Worm (Caenorhabditis elegans) whole organism, young adult: ENCODE results near the gene Y43F8B.7.

Experiments used
- Y53F4B.3 ChIP-seq: fragments of 200-800 bp; sonication (Bioruptor generic); IDR thresholded peaks from 2 replicates; pipeline ENCODE4 v1.3.6; 2022; ENCODE audit warnings: missing genetic modification reagents, missing genetic modification characterization, missing compliant biosample characterization
- Y67H2A.10 ChIP-seq: fragments of 200-800 bp; sonication (Bioruptor generic); conservative IDR thresholded peaks from 2 replicates; pipeline ENCODE4 v1.3.6; 2022; ENCODE audit warnings: missing genetic modification reagents, missing genetic modification characterization, missing compliant biosample characterization
- ZK185.1 ChIP-seq: sonication (generic microtip); optimal IDR thresholded peaks from 2 replicates; lab custom pipeline; 2016; ENCODE audit warnings: mild to moderate bottlenecking, missing genetic modification characterization, missing compliant biosample characterization; ENCODE audit not compliant: poor library complexity, severe bottlenecking
- ama-1 ChIP-seq, 3 experiments: fragments of 150-350 bp in 1 of 3; sonication (generic microtip) in 2 of 3; optimal IDR thresholded peaks; 2 replicates each; lab custom pipeline; 2014 to 2018; ENCODE audit warnings: missing biosample characterization in 2 of 3, missing genetic modification characterization in 2 of 3, missing genetic modification reagents in 2 of 3
- attf-3 ChIP-seq: fragments of 200-800 bp; sonication (Bioruptor generic); conservative IDR thresholded peaks from 2 replicates; pipeline ENCODE4 v1.3.6; 2022; ENCODE audit warnings: missing genetic modification reagents, missing genetic modification characterization, missing compliant biosample characterization
- ceh-91 ChIP-seq: fragments of 200-800 bp; sonication (Bioruptor generic); IDR thresholded peaks from 2 replicates; pipeline ENCODE4 v1.3.6; 2022; ENCODE audit warnings: missing genetic modification reagents, missing genetic modification characterization, missing compliant biosample characterization
- chd-7 ChIP-seq: sonication (generic microtip); optimal IDR thresholded peaks from 2 replicates; lab custom pipeline; 2016; ENCODE audit warnings: mild to moderate bottlenecking, missing genetic modification characterization, moderate library complexity, missing compliant biosample characterization
- dpl-1 ChIP-seq: fragments of 150-350 bp; optimal IDR thresholded peaks from 2 replicates; lab custom pipeline; 2014; ENCODE audit warnings: missing biosample characterization, missing genetic modification reagents, missing genetic modification characterization
- madf-3 ChIP-seq: fragments of 200-800 bp; sonication (Bioruptor generic); IDR thresholded peaks from 2 replicates; pipeline ENCODE4 v1.3.6; 2022; ENCODE audit warnings: missing genetic modification reagents, missing genetic modification characterization, missing compliant biosample characterization
- nfyb-1 ChIP-seq: fragments of 200-800 bp; sonication (Bioruptor generic); IDR thresholded peaks from 2 replicates; pipeline ENCODE4 v1.3.6; 2022; ENCODE audit warnings: missing genetic modification reagents, missing genetic modification characterization, missing compliant biosample characterization
- sdz-38 ChIP-seq: sonication (generic microtip); optimal IDR thresholded peaks from 2 replicates; lab custom pipeline; 2016; ENCODE audit warnings: missing genotype, missing genetic modification characterization, missing compliant biosample characterization
- snpc-4 ChIP-seq, 5 experiments: fragments of 150-350 bp in 1 of 5; sonication (generic microtip) in 4 of 5; optimal IDR thresholded peaks; 2 replicates each; lab custom pipeline; 2014 to 2018; ENCODE audit warnings: missing genetic modification characterization in 5 of 5, missing biosample characterization in 3 of 5, antibody characterized with exemption in 2 of 5, mild to moderate bottlenecking in 2 of 5, missing compliant biosample characterization in 2 of 5, missing genotype in 2 of 5, moderate library complexity in 2 of 5, missing genetic modification reagents in 1 of 5
- ztf-25 ChIP-seq: fragments of 200-800 bp; sonication (Bioruptor generic); IDR thresholded peaks from 2 replicates; pipeline ENCODE4 v1.3.6; 2022; ENCODE audit warnings: missing genetic modification reagents, missing genetic modification characterization, missing compliant biosample characterization

- TF ChIP-seq ama-1 (optimal IDR thresholded peaks at IDR 0.05; lab: Kevin White, UChicago): no peak
- no peak for TF ChIP-seq ama-1 (GFP tag; optimal IDR thresholded peaks at IDR 0.05; lab: Kevin White, UChicago)
- no peak for TF ChIP-seq ZK185.1
- no peak for TF ChIP-seq Y53F4B.3
- TF ChIP-seq nfyb-1: no peak
- no peak for TF ChIP-seq attf-3 (GFP tag; lab: Robert Waterston, UW)
- TF ChIP-seq ceh-91: no peak
- TF ChIP-seq madf-3 (GFP tag; lab: Robert Waterston, UW): no peak
- no peak for TF ChIP-seq Y67H2A.10 (GFP tag; lab: Robert Waterston, UW)
- TF ChIP-seq sdz-38 (tag; lab: Kevin White, UChicago): no peak
- TF ChIP-seq chd-7: no peak
- TF ChIP-seq dpl-1: no peak
- TF ChIP-seq snpc-4 (GFP tag; optimal IDR thresholded peaks at IDR 0.05; lab: Kevin White, UChicago): no peak
- TF ChIP-seq snpc-4 (tag; optimal IDR thresholded peaks at IDR 0.05; lab: Kevin White, UChicago): no peak
- no peak for TF ChIP-seq ztf-25 (GFP tag; lab: Robert Waterston, UW)
Measured at ce11 chrV:19449544-19449943, 41.0 kb upstream of the Y43F8B.7 start, which contains the start of gene M04C3.5.
